Worm (Caenorhabditis elegans) whole organism, mixed stage, embryonic: ENCODE data around the gene F35E8.10.

Experiments
- M03D4.4 ChIP-seq: sonication (generic microtip); optimal IDR thresholded peaks from 2 replicates; lab custom pipeline; 2017; ENCODE audit warnings: mild to moderate bottlenecking, missing genetic modification characterization, missing compliant biosample characterization
- bed-3 ChIP-seq: fragments of 200-800 bp; sonication (Bioruptor generic); optimal IDR thresholded peaks from 3 replicates; lab custom pipeline; 2018; ENCODE audit warnings: mild to moderate bottlenecking, missing genetic modification characterization, moderate library complexity, missing compliant biosample characterization
- blmp-1 ChIP-seq: fragments of 150-350 bp; optimal IDR thresholded peaks from 2 replicates; lab custom pipeline; 2014; ENCODE audit warnings: missing biosample characterization, missing genetic modification characterization
- ceh-43 ChIP-seq: fragments of 200-800 bp; sonication (Bioruptor generic); optimal IDR thresholded peaks from 2 replicates; lab custom pipeline; 2018; ENCODE audit warnings: mild to moderate bottlenecking, missing genetic modification characterization, moderate library complexity, missing compliant biosample characterization
- ceh-83 ChIP-seq: fragments of 200-800 bp; sonication (Bioruptor generic); optimal IDR thresholded peaks from 2 replicates; lab custom pipeline; 2018; ENCODE audit warnings: mild to moderate bottlenecking, missing genetic modification characterization, missing compliant biosample characterization
- ces-1 ChIP-seq: fragments of 150-350 bp; optimal IDR thresholded peaks from 2 replicates; lab custom pipeline; 2014; ENCODE audit warnings: missing biosample characterization, missing genetic modification reagents, missing genetic modification characterization
- drap-1 ChIP-seq: fragments of 200-800 bp; sonication (Bioruptor generic); optimal IDR thresholded peaks from 3 replicates; lab custom pipeline; 2018; ENCODE audit warnings: mild to moderate bottlenecking, missing genetic modification characterization, missing compliant biosample characterization
- elt-1 ChIP-seq: sonication (generic microtip); optimal IDR thresholded peaks from 2 replicates; lab custom pipeline; 2017; ENCODE audit warnings: missing genetic modification characterization, mild to moderate bottlenecking, missing compliant biosample characterization, antibody characterized with exemption, moderate library complexity, borderline replicate concordance; ENCODE audit not compliant: insufficient read depth
- elt-3 ChIP-seq: fragments of 150-350 bp; optimal IDR thresholded peaks from 2 replicates; lab custom pipeline; 2014; ENCODE audit warnings: missing biosample characterization, missing genetic modification characterization
- flh-1 ChIP-seq: fragments of 200-800 bp; sonication (Bioruptor generic); optimal IDR thresholded peaks from 2 replicates; lab custom pipeline; 2018; ENCODE audit warnings: mild to moderate bottlenecking, missing genetic modification characterization, moderate library complexity, missing compliant biosample characterization
- ham-2 ChIP-seq: fragments of 200-800 bp; sonication (Bioruptor generic); optimal IDR thresholded peaks from 2 replicates; lab custom pipeline; 2018; ENCODE audit warnings: mild to moderate bottlenecking, missing genetic modification characterization, missing compliant biosample characterization
- hlh-1 ChIP-seq: fragments of 150-350 bp; optimal IDR thresholded peaks from 2 replicates; lab custom pipeline; 2014; ENCODE audit warnings: missing biosample characterization, missing genetic modification reagents, missing genetic modification characterization
- lin-13 ChIP-seq: fragments of 150-350 bp; optimal IDR thresholded peaks from 2 replicates; lab custom pipeline; 2014; ENCODE audit warnings: missing biosample characterization, missing genetic modification characterization
- lin-32 ChIP-seq: fragments of 200-800 bp; sonication (Bioruptor generic); optimal IDR thresholded peaks from 2 replicates; lab custom pipeline; 2018; ENCODE audit warnings: mild to moderate bottlenecking, missing genetic modification characterization, missing compliant biosample characterization
- lsy-2 ChIP-seq: fragments of 150-350 bp; optimal IDR thresholded peaks from 2 replicates; lab custom pipeline; 2014; ENCODE audit warnings: missing biosample characterization, missing genetic modification characterization
- mab-5 ChIP-seq: fragments of 150-350 bp; optimal IDR thresholded peaks from 2 replicates; lab custom pipeline; 2014; ENCODE audit warnings: missing biosample characterization, missing genetic modification characterization
- mep-1 ChIP-seq: fragments of 150-350 bp; optimal IDR thresholded peaks from 2 replicates; lab custom pipeline; 2017; ENCODE audit warnings: missing biosample characterization, missing genetic modification reagents, missing genetic modification characterization, inconsistent platforms
- mls-2 ChIP-seq: sonication (generic microtip); optimal IDR thresholded peaks from 2 replicates; lab custom pipeline; 2016; ENCODE audit warnings: mild to moderate bottlenecking, missing genetic modification characterization, moderate library complexity, missing compliant biosample characterization
- nhr-12 ChIP-seq: fragments of 150-350 bp; optimal IDR thresholded peaks from 2 replicates; lab custom pipeline; 2014; ENCODE audit warnings: missing biosample characterization, missing genetic modification characterization
- nhr-2 ChIP-seq: fragments of 150-350 bp; optimal IDR thresholded peaks from 2 replicates; lab custom pipeline; 2014; ENCODE audit warnings: missing biosample characterization, missing genetic modification characterization
- nhr-28 ChIP-seq: fragments of 150-350 bp; optimal IDR thresholded peaks from 2 replicates; lab custom pipeline; 2014; ENCODE audit warnings: missing biosample characterization, missing genetic modification characterization
- nhr-76 ChIP-seq: sonication (generic microtip); optimal IDR thresholded peaks from 2 replicates; lab custom pipeline; 2017; ENCODE audit warnings: missing biosample characterization, missing genetic modification characterization
- pha-4 ChIP-seq: fragments of 150-350 bp; optimal IDR thresholded peaks from 2 replicates; lab custom pipeline; 2018; ENCODE audit warnings: missing biosample characterization, missing genetic modification reagents, missing genetic modification characterization
- sem-2 ChIP-seq: fragments of 200-800 bp; sonication (Bioruptor generic); optimal IDR thresholded peaks from 2 replicates; lab custom pipeline; 2018; ENCODE audit warnings: mild to moderate bottlenecking, missing genetic modification characterization, missing compliant biosample characterization
- snpc-4 ChIP-seq: fragments of 150-350 bp; optimal IDR thresholded peaks from 2 replicates; lab custom pipeline; 2014; ENCODE audit warnings: missing biosample characterization, missing genetic modification characterization
- sptf-1 ChIP-seq: sonication (generic microtip); optimal IDR thresholded peaks from 2 replicates; lab custom pipeline; 2017; ENCODE audit warnings: mild to moderate bottlenecking, missing genetic modification characterization, moderate library complexity, missing compliant biosample characterization
- tbx-8 ChIP-seq: fragments of 200-800 bp; sonication (Bioruptor generic); optimal IDR thresholded peaks from 2 replicates; lab custom pipeline; 2018; ENCODE audit warnings: mild to moderate bottlenecking, missing genetic modification characterization, moderate library complexity, missing compliant biosample characterization
- unc-120 ChIP-seq: sonication (generic microtip); optimal IDR thresholded peaks from 2 replicates; lab custom pipeline; 2017; ENCODE audit warnings: missing genetic modification characterization, missing compliant biosample characterization; ENCODE audit not compliant: poor library complexity, severe bottlenecking
- unc-62 ChIP-seq: fragments of 150-350 bp; optimal IDR thresholded peaks from 2 replicates; lab custom pipeline; 2014; ENCODE audit warnings: missing biosample characterization, missing genetic modification reagents, missing genetic modification characterization
- zip-8 ChIP-seq: fragments of 150-350 bp; optimal IDR thresholded peaks from 2 replicates; lab custom pipeline; 2014; ENCODE audit warnings: missing biosample characterization, missing genetic modification characterization
- ztf-11 ChIP-seq: fragments of 150-350 bp; optimal IDR thresholded peaks from 2 replicates; lab custom pipeline; 2014; ENCODE audit warnings: missing biosample characterization, missing genetic modification characterization

F35E8.10 gene

ce11 chrV:15900564-15900963 is 19.6 kb downstream of the F35E8.10 start:
- TF ChIP-seq nhr-28 (tag; lab: Kevin White, UChicago) (no peak), lin-32 (no peak), lsy-2 (tag; lab: Kevin White, UChicago) (no peak), nhr-2 (no peak), pha-4 (tag; lab: Kevin White, UChicago) (no peak), mep-1 (tag; lab: Kevin White, UChicago) (no peak), drap-1 (GFP tag; lab: Kevin White, UChicago) (no peak), snpc-4 (tag; lab: Kevin White, UChicago) (no peak), M03D4.4 (no peak), elt-3 (no peak), mls-2 (tag; lab: Kevin White, UChicago) (no peak), unc-120 (tag; lab: Kevin White, UChicago) (no peak)

- TF ChIP-seq drap-1 (GFP tag; lab: Kevin White, UChicago), result no peak
- no peak for TF ChIP-seq nhr-12 (tag; lab: Kevin White, UChicago)
- no peak for TF ChIP-seq lsy-2 (tag; lab: Kevin White, UChicago)
- no peak for TF ChIP-seq tbx-8 (GFP tag; lab: Kevin White, UChicago)
- no peak for TF ChIP-seq M03D4.4
- TF ChIP-seq sptf-1 (tag; lab: Kevin White, UChicago), result no peak
- TF ChIP-seq unc-62 (GFP tag; lab: Kevin White, UChicago), result no peak
- TF ChIP-seq ces-1 (GFP tag; lab: Kevin White, UChicago), result no peak
- no peak for TF ChIP-seq ceh-83
- no peak for TF ChIP-seq ztf-11 (tag; lab: Kevin White, UChicago)
- no peak for TF ChIP-seq snpc-4 (tag; lab: Kevin White, UChicago)
- no peak for TF ChIP-seq mls-2 (tag; lab: Kevin White, UChicago)
Observed at ce11 chrV:15899696-15900095, 20.5 kb downstream of the F35E8.10 start, which contains the start of gene T06C12.14. Gene T06C12.14, plus strand, starts transcription at chrV:15899996.

- TF ChIP-seq unc-120 (tag; lab: Kevin White, UChicago) (no peak), mep-1 (tag; lab: Kevin White, UChicago) (no peak), snpc-4 (tag; lab: Kevin White, UChicago) (no peak), elt-1 (tag; lab: Kevin White, UChicago) (no peak), bed-3 (GFP tag; lab: Kevin White, UChicago) (no peak), mab-5 (tag; lab: Kevin White, UChicago) (no peak), nhr-76 (tag; lab: Kevin White, UChicago) (no peak)
Observed at ce11 chrV:15897696-15898095, 22.5 kb downstream of the F35E8.10 start, which contains the start of gene str-60. Gene str-60, plus strand, starts transcription at chrV:15897996.

- TF ChIP-seq pha-4 (tag; lab: Kevin White, UChicago) (no peak), unc-62 (GFP tag; lab: Kevin White, UChicago) (no peak), flh-1 (GFP tag; lab: Kevin White, UChicago) (no peak), mab-5 (tag; lab: Kevin White, UChicago) (no peak), hlh-1 (tag; lab: Kevin White, UChicago) (no peak), mep-1 (tag; lab: Kevin White, UChicago) (no peak), elt-1 (tag; lab: Kevin White, UChicago) (no peak), bed-3 (GFP tag; lab: Kevin White, UChicago) (no peak), M03D4.4 (no peak), ces-1 (GFP tag; lab: Kevin White, UChicago) (no peak), unc-120 (tag; lab: Kevin White, UChicago) (no peak), zip-8 (tag; lab: Kevin White, UChicago) (no peak), lin-32 (no peak), ceh-83 (no peak), sem-2 (GFP tag; lab: Kevin White, UChicago) (no peak), ceh-43 (GFP tag; lab: Kevin White, UChicago) (no peak)
Observed at ce11 chrV:15896671-15897070, 23.5 kb downstream of the F35E8.10 start, which contains the start of gene nhr-213. Gene nhr-213, minus strand, starts transcription at chrV:15896771.

ce11 chrV:15892696-15893095 is 27.5 kb downstream of the F35E8.10 start, which contains the start of gene T06C12.11:
Gene T06C12.11, plus strand, starts transcription at chrV:15892996.
- no peak for TF ChIP-seq ces-1 (GFP tag; lab: Kevin White, UChicago)
- TF ChIP-seq lin-32, result no peak
- TF ChIP-seq elt-3, result no peak
- TF ChIP-seq lsy-2 (tag; lab: Kevin White, UChicago), result no peak
- no peak for TF ChIP-seq zip-8 (tag; lab: Kevin White, UChicago)
- TF ChIP-seq ham-2, result no peak
- no peak for TF ChIP-seq elt-1 (tag; lab: Kevin White, UChicago)
- no peak for TF ChIP-seq blmp-1
- TF ChIP-seq sptf-1 (tag; lab: Kevin White, UChicago), result no peak
- no peak for TF ChIP-seq snpc-4 (tag; lab: Kevin White, UChicago)
- TF ChIP-seq drap-1 (GFP tag; lab: Kevin White, UChicago), result no peak
- TF ChIP-seq mab-5 (tag; lab: Kevin White, UChicago), result no peak
- no peak for TF ChIP-seq ceh-43 (GFP tag; lab: Kevin White, UChicago)
- no peak for TF ChIP-seq sem-2 (GFP tag; lab: Kevin White, UChicago)
- no peak for TF ChIP-seq ztf-11 (tag; lab: Kevin White, UChicago)
- TF ChIP-seq mls-2 (tag; lab: Kevin White, UChicago), result no peak
- TF ChIP-seq lin-13 (tag; lab: Kevin White, UChicago), result no peak
- no peak for TF ChIP-seq unc-120 (tag; lab: Kevin White, UChicago)
